Fruit fly (Drosophila melanogaster): Measurements from ENCODE around the gene Nhe1.

Gene Nhe1

DNA sequence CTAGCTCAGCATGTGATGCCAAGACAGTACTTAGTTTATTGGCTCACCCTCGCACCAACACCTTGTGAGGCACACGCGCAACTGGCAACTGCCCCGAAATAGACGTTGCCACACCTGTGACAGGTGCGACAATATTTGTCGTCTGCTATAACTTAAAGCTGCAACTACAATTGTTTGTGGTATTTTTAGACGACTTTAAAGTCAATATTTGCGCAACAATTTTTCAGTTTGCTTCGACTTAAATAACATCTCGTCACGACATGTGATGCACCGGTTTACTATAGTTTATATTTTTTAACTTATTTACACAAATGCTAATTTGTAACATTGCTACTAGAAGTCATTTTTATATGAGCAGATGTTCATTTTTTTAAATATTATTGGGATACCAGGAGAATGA is 25.3 kb downstream of the Nhe1 start (continued):
- TF ChIP-seq sens (GFP tag) (peak; percentile 79), CG10267 (tag; optimal IDR thresholded peaks at IDR 0.05) (no peak), CG7839 (tag; optimal IDR thresholded peaks at IDR 0.05) (no peak), Hr51 (GFP tag; optimal IDR thresholded peaks at IDR 0.05) (peak in 1 of 2 experiments; percentile 10), CG4730 (GFP tag; IDR thresholded peaks at IDR 0.05) (no peak), scrt (GFP tag; optimal IDR thresholded peaks at IDR 0.05) (peak; percentile 37), bowl (GFP tag; IDR thresholded peaks at IDR 0.05) (no peak), Lim3 (GFP tag; IDR thresholded peaks at IDR 0.05) (no peak), pnt (GFP tag; optimal IDR thresholded peaks at IDR 0.05) (no peak), schlank (tag; optimal IDR thresholded peaks at IDR 0.05) (peak; percentile 12), Jarid2 (GFP tag; optimal IDR thresholded peaks at IDR 0.05) (no peak), prd (optimal IDR thresholded peaks at IDR 0.05) (no peak), prd (GFP tag; IDR thresholded peaks at IDR 0.05) (no peak), Max (GFP tag; optimal IDR thresholded peaks at IDR 0.05) (no peak), CG17328 (GFP tag; IDR thresholded peaks at IDR 0.05) (0 out of 2 replicates have a peak, but pooled peaks have one; percentile 14), btn (GFP tag; optimal IDR thresholded peaks at IDR 0.05) (no peak), Poxn (GFP tag; IDR thresholded peaks at IDR 0.05) (no peak), Scr (GFP tag; IDR thresholded peaks at IDR 0.05; ENCODE audit: partially characterized antibody) (no peak), CG17385 (GFP tag; optimal IDR thresholded peaks at IDR 0.05) (peak; percentile 47), cad (GFP tag; optimal IDR thresholded peaks at IDR 0.05) (no peak), crol (GFP tag; IDR thresholded peaks at IDR 0.05) (no peak), CG6854 (GFP tag; optimal IDR thresholded peaks at IDR 0.05) (peak; percentile 62), kah (GFP tag; optimal IDR thresholded peaks at IDR 0.05) (peak; percentile 38), Hmx (GFP tag; optimal IDR thresholded peaks at IDR 0.05) (no peak), HHEX (GFP tag; optimal IDR thresholded peaks at IDR 0.05) (peak; percentile 58), jing (GFP tag; optimal IDR thresholded peaks at IDR 0.05) (no peak), Kr (GFP tag; optimal IDR thresholded peaks at IDR 0.05) (no peak), dmrt99B (tag; optimal IDR thresholded peaks at IDR 0.05) (peak; percentile 28), Mrtf (GFP tag; IDR thresholded peaks at IDR 0.05) (no peak)

DNA sequence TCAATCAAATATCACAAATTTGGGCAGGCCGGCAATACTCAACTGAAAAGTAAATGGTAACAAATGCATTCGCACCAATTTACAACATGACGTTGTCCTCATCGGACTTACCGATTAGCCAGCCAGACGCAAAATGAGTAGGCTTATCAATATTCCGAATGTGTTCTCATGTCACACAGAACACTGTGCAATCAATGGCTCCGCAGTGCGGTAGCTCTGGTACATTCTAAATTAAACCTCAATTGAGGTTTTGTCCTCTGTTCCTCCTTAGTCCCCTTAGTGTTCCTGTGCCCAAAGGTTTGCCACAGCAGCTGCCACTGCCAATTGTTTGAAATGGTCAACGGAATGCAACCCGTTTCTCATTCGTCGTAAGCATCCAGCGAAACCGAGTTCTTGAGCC is 27.7 kb downstream of the Nhe1 start:
- TF ChIP-seq Ets65A (GFP tag): peak; percentile 4
- TF ChIP-seq CG2199 (GFP tag; IDR thresholded peaks at IDR 0.05): 0 out of 3 replicates have a peak, but pooled peaks have one; percentile 77
- TF ChIP-seq lov (optimal IDR thresholded peaks at IDR 0.05): no peak
- 0 out of 3 replicates have a peak, but pooled peaks have one; percentile 28 for TF ChIP-seq lov (GFP tag; IDR thresholded peaks at IDR 0.05)
- no peak for TF ChIP-seq NFAT (GFP tag; IDR thresholded peaks at IDR 0.05)

DNA sequence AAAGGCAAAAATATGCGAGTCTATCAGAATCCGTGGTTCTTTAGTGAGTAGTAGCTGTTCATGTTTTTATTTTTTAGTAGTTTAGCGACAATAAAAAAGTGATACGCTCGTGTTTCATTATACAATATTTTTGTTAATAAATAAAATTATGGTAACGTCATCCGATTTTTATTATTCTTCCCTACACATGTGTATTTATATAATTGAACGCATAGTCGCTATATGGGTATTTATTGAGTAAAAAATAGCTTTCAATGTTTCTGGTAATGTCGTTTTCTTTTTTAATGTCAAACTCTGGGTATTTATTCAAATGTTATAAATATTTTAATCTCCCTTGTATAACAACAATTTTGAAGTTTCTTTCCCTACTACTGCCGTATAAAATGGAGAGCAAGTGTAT is 30.5 kb downstream of the Nhe1 start, which contains the start of gene CG11374:
Gene CG11374 (plus strand): TSS at position 301 of the 400 bp plus-strand sequence.
- no peak for TF ChIP-seq CG9609 (GFP tag; optimal IDR thresholded peaks at IDR 0.05)
- TF ChIP-seq CG8924 (tag; optimal IDR thresholded peaks at IDR 0.05): no peak
- no peak for TF ChIP-seq CG11696 (GFP tag; IDR thresholded peaks at IDR 0.05)
- no peak for TF ChIP-seq ro (GFP tag; IDR thresholded peaks at IDR 0.05)
- no peak for TF ChIP-seq Six4 (GFP tag; optimal IDR thresholded peaks at IDR 0.05)
- no peak for TF ChIP-seq Tbp (GFP tag; optimal IDR thresholded peaks at IDR 0.05)
- no peak for TF ChIP-seq CG7556 (GFP tag; optimal IDR thresholded peaks at IDR 0.05)
- no peak for TF ChIP-seq ash1 (GFP tag; optimal IDR thresholded peaks at IDR 0.05)
- TF ChIP-seq PHDP (tag; optimal IDR thresholded peaks at IDR 0.05): no peak
- TF ChIP-seq CG1832 (GFP tag; optimal IDR thresholded peaks at IDR 0.05): no peak
- TF ChIP-seq CG11504 (tag; optimal IDR thresholded peaks at IDR 0.05): no peak
- no peak for TF ChIP-seq sc (optimal IDR thresholded peaks at IDR 0.05)
- no peak for TF ChIP-seq sc (GFP tag; optimal IDR thresholded peaks at IDR 0.05)
- TF ChIP-seq Sry-β (GFP tag; optimal IDR thresholded peaks at IDR 0.05): no peak
- no peak for TF ChIP-seq trh (GFP tag; optimal IDR thresholded peaks at IDR 0.05)
- no peak for TF ChIP-seq otp (GFP tag; IDR thresholded peaks at IDR 0.05)
- TF ChIP-seq CG13775 (GFP tag; optimal IDR thresholded peaks at IDR 0.05): no peak

Data from whole organism, embryonic.